Worm (Caenorhabditis elegans) whole organism, L4 larva: ENCODE results near the gene C34E10.12.
"Not testable (repeated sequence)": the region's sequence is repeated elsewhere in the genome, so short reads cannot be mapped to it uniquely, and the experiment has no call there.

Experiments
- D1046.2 ChIP-seq: fragments of 200-800 bp; sonication (Bioruptor generic); IDR thresholded peaks from 2 replicates; pipeline ENCODE4 v1.3.6; 2022; ENCODE audit warnings: missing genetic modification characterization, missing compliant biosample characterization
- F10B5.3 ChIP-seq: sonication (generic microtip); optimal IDR thresholded peaks from 2 replicates; lab custom pipeline; 2016; ENCODE audit warnings: mild to moderate bottlenecking, missing genetic modification characterization, missing compliant biosample characterization
- F26F4.8 ChIP-seq: fragments of 200-800 bp; sonication (Bioruptor generic); conservative IDR thresholded peaks from 2 replicates; pipeline ENCODE4 v1.3.6; 2022; ENCODE audit warnings: missing genetic modification characterization, missing compliant biosample characterization
- F49E8.2 ChIP-seq: sonication (generic microtip); optimal IDR thresholded peaks from 2 replicates; lab custom pipeline; 2016; ENCODE audit warnings: missing compliant biosample characterization, mild to moderate bottlenecking, missing genetic modification characterization, borderline replicate concordance
- T26A8.4 ChIP-seq: fragments of 200-800 bp; sonication (Bioruptor generic); IDR thresholded peaks from 2 replicates; pipeline ENCODE4 v1.3.6; 2022; ENCODE audit warnings: missing genetic modification characterization, missing compliant biosample characterization
- Y48G9A.11 ChIP-seq: fragments of 200-800 bp; sonication (Bioruptor generic); IDR thresholded peaks from 2 replicates; pipeline ENCODE4 v1.3.6; 2022; ENCODE audit warnings: missing genetic modification reagents, missing genetic modification characterization, missing compliant biosample characterization
- Y5F2A.4 ChIP-seq: fragments of 200-800 bp; sonication (Bioruptor generic); optimal IDR thresholded peaks from 2 replicates; lab custom pipeline; 2018; ENCODE audit warnings: mild to moderate bottlenecking, missing genetic modification characterization, missing compliant biosample characterization
- Y75B8A.6 ChIP-seq: fragments of 200-800 bp; sonication (Bioruptor generic); IDR thresholded peaks from 2 replicates; pipeline ENCODE4 v1.3.6; 2022; ENCODE audit warnings: missing genetic modification reagents, missing genetic modification characterization, missing compliant biosample characterization
- ZK337.2 ChIP-seq: fragments of 200-800 bp; sonication (Bioruptor generic); IDR thresholded peaks from 2 replicates; pipeline ENCODE4 v1.3.6; 2022; ENCODE audit warnings: missing genetic modification reagents, missing genetic modification characterization, missing compliant biosample characterization
- ZK546.5 ChIP-seq, 2 experiments: sonication (generic microtip); optimal IDR thresholded peaks; 2 replicates each; lab custom pipeline; 2017; ENCODE audit warnings: missing biosample characterization in 2 of 2, missing genetic modification characterization in 2 of 2
- aly-2 ChIP-seq: sonication (generic microtip); optimal IDR thresholded peaks from 2 replicates; lab custom pipeline; 2018; ENCODE audit warnings: missing biosample characterization, missing genetic modification characterization
- ama-1 ChIP-seq: fragments of 150-350 bp; optimal IDR thresholded peaks from 2 replicates; lab custom pipeline; 2014; ENCODE audit warnings: inconsistent platforms, mixed read lengths
- ceh-20 ChIP-seq: fragments of 200-800 bp; sonication (Bioruptor generic); IDR thresholded peaks from 2 replicates; pipeline ENCODE4 v1.3.6; 2022; ENCODE audit warnings: missing genetic modification reagents, missing genetic modification characterization, missing compliant biosample characterization
- ceh-28 ChIP-seq: fragments of 150-350 bp; optimal IDR thresholded peaks from 2 replicates; lab custom pipeline; 2014; ENCODE audit warnings: missing biosample characterization, missing genetic modification reagents, missing genetic modification characterization
- ceh-82 ChIP-seq: sonication (generic microtip); optimal IDR thresholded peaks from 2 replicates; lab custom pipeline; 2017; ENCODE audit warnings: missing biosample characterization, missing genetic modification characterization
- ctbp-1 ChIP-seq: fragments of 200-800 bp; sonication (Bioruptor generic); IDR thresholded peaks from 2 replicates; pipeline ENCODE4 v1.3.6; 2022; ENCODE audit warnings: missing genetic modification reagents, missing genetic modification characterization, missing compliant biosample characterization
- dmd-6 ChIP-seq: fragments of 200-800 bp; sonication (Bioruptor generic); IDR thresholded peaks from 2 replicates; pipeline ENCODE4 v1.3.6; 2022; ENCODE audit warnings: missing genetic modification reagents, missing genetic modification characterization, missing compliant biosample characterization
- egl-27 ChIP-seq: sonication (generic microtip); optimal IDR thresholded peaks from 3 replicates; lab custom pipeline; 2017; ENCODE audit warnings: missing biosample characterization, missing genetic modification reagents, missing genetic modification characterization
- gei-8 ChIP-seq: fragments of 200-800 bp; sonication (Bioruptor generic); optimal IDR thresholded peaks from 2 replicates; lab custom pipeline; 2018; ENCODE audit warnings: mild to moderate bottlenecking, missing genetic modification characterization, missing compliant biosample characterization
- hlh-30 ChIP-seq: sonication (generic microtip); optimal IDR thresholded peaks from 2 replicates; lab custom pipeline; 2017; ENCODE audit warnings: antibody characterized with exemption, mild to moderate bottlenecking, missing genetic modification characterization, missing compliant biosample characterization; ENCODE audit not compliant: insufficient read depth
- hmg-1.1 ChIP-seq: fragments of 200-800 bp; sonication (Bioruptor generic); IDR thresholded peaks from 2 replicates; pipeline ENCODE4 v1.3.6; 2022; ENCODE audit warnings: missing genetic modification reagents, missing genetic modification characterization, missing compliant biosample characterization
- lim-7 ChIP-seq: fragments of 200-800 bp; sonication (Bioruptor generic); IDR thresholded peaks from 2 replicates; pipeline ENCODE4 v1.3.6; 2022; ENCODE audit warnings: missing genetic modification characterization, missing compliant biosample characterization
- lin-1 ChIP-seq: fragments of 200-800 bp; sonication (Bioruptor generic); IDR thresholded peaks from 2 replicates; pipeline ENCODE4 v1.3.6; 2022; ENCODE audit warnings: missing genetic modification reagents, missing genetic modification characterization, missing compliant biosample characterization
- lin-29 ChIP-seq: fragments of 200-800 bp; sonication (Bioruptor generic); IDR thresholded peaks from 2 replicates; pipeline ENCODE4 v1.3.6; 2022; ENCODE audit warnings: missing genetic modification reagents, missing genetic modification characterization, missing compliant biosample characterization
- lin-39 ChIP-seq: fragments of 150-350 bp; optimal IDR thresholded peaks from 2 replicates; lab custom pipeline; 2014; ENCODE audit warnings: missing biosample characterization, missing genetic modification reagents, missing genetic modification characterization
- madf-9 ChIP-seq: fragments of 200-800 bp; sonication (Bioruptor generic); conservative IDR thresholded peaks from 2 replicates; pipeline ENCODE4 v1.3.6; 2022; ENCODE audit warnings: missing genetic modification reagents, missing genetic modification characterization, missing compliant biosample characterization
- mep-1 ChIP-seq: fragments of 150-350 bp; sonication (generic microtip); optimal IDR thresholded peaks from 3 replicates; lab custom pipeline; 2014; ENCODE audit warnings: missing biosample characterization, missing genetic modification characterization
- mes-2 ChIP-seq: sonication (generic microtip); optimal IDR thresholded peaks from 2 replicates; lab custom pipeline; 2016; ENCODE audit warnings: missing genotype, mild to moderate bottlenecking, missing genetic modification characterization, missing compliant biosample characterization; ENCODE audit not compliant: poor library complexity, severe bottlenecking
- mxl-2 ChIP-seq: fragments of 200-800 bp; sonication (Bioruptor generic); conservative IDR thresholded peaks from 2 replicates; pipeline ENCODE4 v1.3.6; 2022; ENCODE audit warnings: missing genetic modification reagents, missing genetic modification characterization, missing compliant biosample characterization
- mxl-3 ChIP-seq: fragments of 200-800 bp; sonication (Bioruptor generic); optimal IDR thresholded peaks from 2 replicates; lab custom pipeline; 2018; ENCODE audit warnings: mild to moderate bottlenecking, missing genetic modification characterization, missing compliant biosample characterization
- nhr-11 ChIP-seq: fragments of 150-350 bp; optimal IDR thresholded peaks from 2 replicates; lab custom pipeline; 2014; ENCODE audit warnings: missing biosample characterization, missing genetic modification characterization
- nhr-28 ChIP-seq: fragments of 150-350 bp; optimal IDR thresholded peaks from 2 replicates; lab custom pipeline; 2014; ENCODE audit warnings: missing biosample characterization, missing genetic modification characterization
- nhr-48 ChIP-seq: sonication (generic microtip); optimal IDR thresholded peaks from 2 replicates; lab custom pipeline; 2016; ENCODE audit warnings: mild to moderate bottlenecking, missing genetic modification characterization, missing compliant biosample characterization
- nhr-6 ChIP-seq: fragments of 150-350 bp; optimal IDR thresholded peaks from 2 replicates; lab custom pipeline; 2014; ENCODE audit warnings: missing biosample characterization, missing genetic modification characterization
- pha-4 ChIP-seq, 2 experiments: fragments of 150-350 bp in 1 of 2; fragments of 200-800 bp in 1 of 2; sonication (Bioruptor generic) in 1 of 2; IDR thresholded peaks in 1 of 2; optimal IDR thresholded peaks in 1 of 2; 2 replicates each; pipeline versions ENCODE4 v1.3.6 to Lab custom; 2014 to 2022; ENCODE audit warnings: missing genetic modification characterization in 2 of 2, missing genetic modification reagents in 2 of 2, missing biosample characterization in 1 of 2, missing compliant biosample characterization in 1 of 2
- php-3 ChIP-seq: fragments of 200-800 bp; sonication (Bioruptor generic); IDR thresholded peaks from 2 replicates; pipeline ENCODE4 v1.3.6; 2022; ENCODE audit warnings: missing genetic modification reagents, missing genetic modification characterization, missing compliant biosample characterization
- rbr-2 ChIP-seq: sonication (generic microtip); optimal IDR thresholded peaks from 2 replicates; lab custom pipeline; 2016; ENCODE audit warnings: missing genotype, missing genetic modification characterization, missing compliant biosample characterization
- saeg-2 ChIP-seq: fragments of 200-800 bp; sonication (Bioruptor generic); IDR thresholded peaks from 2 replicates; pipeline ENCODE4 v1.3.6; 2022; ENCODE audit warnings: missing genetic modification reagents, missing genetic modification characterization, missing compliant biosample characterization
- set-16 ChIP-seq: fragments of 200-800 bp; sonication (Bioruptor generic); IDR thresholded peaks from 2 replicates; pipeline ENCODE4 v1.3.6; 2022; ENCODE audit warnings: missing genetic modification reagents, missing genetic modification characterization, missing compliant biosample characterization
- spr-1 ChIP-seq: sonication (generic microtip); optimal IDR thresholded peaks from 2 replicates; lab custom pipeline; 2016; ENCODE audit warnings: mild to moderate bottlenecking, missing genetic modification characterization, missing compliant biosample characterization
- unc-130 ChIP-seq: sonication (generic microtip); optimal IDR thresholded peaks from 2 replicates; lab custom pipeline; 2016; ENCODE audit warnings: missing genetic modification reagents, missing genetic modification characterization, missing compliant biosample characterization
- unc-62 ChIP-seq, 3 experiments: fragments of 150-350 bp in 1 of 3; sonication (generic microtip); optimal IDR thresholded peaks in 2 of 3; peaks in 1 of 3; 1 replicate in 1 of 3; 2 replicates in 2 of 3; lab custom pipeline; 2014 to 2017; ENCODE audit warnings: missing biosample characterization in 3 of 3, missing genetic modification characterization in 3 of 3, missing genetic modification reagents in 3 of 3, missing genotype in 1 of 3
- zfp-2 ChIP-seq: sonication (generic microtip); optimal IDR thresholded peaks from 2 replicates; lab custom pipeline; 2016; ENCODE audit warnings: mild to moderate bottlenecking, missing genetic modification characterization, missing compliant biosample characterization

Gene C34E10.12

ce11 chrIII:5217511-5217910 is 10.2 kb downstream of the C34E10.12 start, which contains the start of gene cutl-19:
Gene cutl-19 (minus strand): TSS chrIII:5217611.
- TF ChIP-seq ceh-28 (tag; lab: Kevin White, UChicago): no peak
- TF ChIP-seq nhr-48 (tag; lab: Kevin White, UChicago): no peak
- no peak for TF ChIP-seq Y75B8A.6 (GFP tag; lab: Robert Waterston, UW)
- TF ChIP-seq unc-62 (GFP tag; optimal IDR thresholded peaks at IDR 0.05 in 1 of 2; lab: Kevin White, UChicago): no peak
- TF ChIP-seq unc-62 (tag; optimal IDR thresholded peaks at IDR 0.05; lab: Kevin White, UChicago): no peak
- no peak for TF ChIP-seq F10B5.3
- no peak for TF ChIP-seq F49E8.2 (tag; lab: Kevin White, UChicago)
- no peak for TF ChIP-seq hlh-30 (tag; lab: Kevin White, UChicago)
- TF ChIP-seq nhr-28 (tag; lab: Kevin White, UChicago): no peak
- no peak for TF ChIP-seq unc-130
- TF ChIP-seq lin-1 (GFP tag; lab: Robert Waterston, UW): no peak

- TF ChIP-seq mes-2 (tag; lab: Kevin White, UChicago) (no peak), T26A8.4 (no peak), nhr-28 (tag; lab: Kevin White, UChicago) (no peak), mxl-2 (no peak), Y5F2A.4 (no peak), ama-1 (lab: Kevin White, UChicago) (no peak), ZK546.5 (tag; optimal IDR thresholded peaks at IDR 0.05; lab: Kevin White, UChicago) (no peak), ceh-82 (no peak), D1046.2 (GFP tag; lab: Robert Waterston, UW) (no peak), aly-2 (tag; lab: Kevin White, UChicago) (no peak), madf-9 (GFP tag; lab: Robert Waterston, UW) (no peak), mep-1 (tag; lab: Kevin White, UChicago) (no peak), ceh-20 (GFP tag; lab: Robert Waterston, UW) (no peak), egl-27 (tag; lab: Kevin White, UChicago) (no peak), hlh-30 (tag; lab: Kevin White, UChicago) (no peak), ZK337.2 (GFP tag; lab: Robert Waterston, UW) (no peak), nhr-11 (no peak), mxl-3 (GFP tag; lab: Kevin White, UChicago) (no peak)
These were observed 12.3 kb downstream of the C34E10.12 start, which contains the start of gene ZC155.4 for ce11 chrIII:5215375-5215774. Gene ZC155.4 (minus strand): TSS chrIII:5215475.

- TF ChIP-seq unc-62 (GFP tag; optimal IDR thresholded peaks at IDR 0.05 in 1 of 2; lab: Kevin White, UChicago) (peak in 1 of 2 experiments; percentile 90), unc-62 (tag; optimal IDR thresholded peaks at IDR 0.05; lab: Kevin White, UChicago) (no peak), lin-39 (tag; lab: Kevin White, UChicago) (no peak)
These were observed 13.5 kb downstream of the C34E10.12 start for ce11 chrIII:5214162-5214561.

- TF ChIP-seq F26F4.8 (0 out of 2 replicates have a peak, but pooled peaks have one; percentile 61), saeg-2 (GFP tag; lab: Robert Waterston, UW) (0 out of 2 replicates have a peak, but pooled peaks have one; percentile 59), gei-8 (GFP tag; lab: Kevin White, UChicago) (peak; percentile 37), zfp-2 (peak; percentile 11), mep-1 (tag; lab: Kevin White, UChicago) (peak; percentile 76), mes-2 (tag; lab: Kevin White, UChicago) (peak; percentile 23), hmg-1.1 (peak; percentile 81; the same call in 1 of the 2 replicates), spr-1 (peak; percentile 78), F49E8.2 (tag; lab: Kevin White, UChicago) (peak; percentile 55), lim-7 (GFP tag; lab: Robert Waterston, UW) (peak; percentile 57; the same call in 1 of the 2 replicates), Y48G9A.11 (GFP tag; lab: Robert Waterston, UW) (peak; percentile 70; the same call in 1 of the 2 replicates), dmd-6 (GFP tag; lab: Robert Waterston, UW) (peak; percentile 74), nhr-6 (tag; lab: Kevin White, UChicago) (peak; percentile 29), ZK337.2 (GFP tag; lab: Robert Waterston, UW) (peak; percentile 47; the same call in 1 of the 2 replicates), php-3 (GFP tag; lab: Robert Waterston, UW) (peak; percentile 76), pha-4 (GFP tag; IDR thresholded peaks at IDR 0.05; lab: Robert Waterston, UW) (peak; percentile 82), ctbp-1 (peak; percentile 84), rbr-2 (tag; lab: Kevin White, UChicago) (peak; percentile 78), set-16 (GFP tag; lab: Robert Waterston, UW) (peak; percentile 85), lin-29 (GFP tag; lab: Robert Waterston, UW) (peak; percentile 53; the same call in 1 of the 2 replicates)
- not testable (repeated sequence) for TF ChIP-seq pha-4 (tag; optimal IDR thresholded peaks at IDR 0.05; lab: Kevin White, UChicago)
These were observed 16.5 kb downstream of the C34E10.12 start for ce11 chrIII:5211137-5211648.
